Worm (Caenorhabditis elegans) whole organism, mixed stage, embryonic: ENCODE results near the gene srlf-5.

ENCODE experiments used
- M03D4.4 ChIP-seq: sonication (generic microtip); optimal IDR thresholded peaks from 2 replicates; lab custom pipeline; 2017; ENCODE audit warnings: mild to moderate bottlenecking, missing genetic modification characterization, missing compliant biosample characterization
- bed-3 ChIP-seq: fragments of 200-800 bp; sonication (Bioruptor generic); optimal IDR thresholded peaks from 3 replicates; lab custom pipeline; 2018; ENCODE audit warnings: mild to moderate bottlenecking, missing genetic modification characterization, moderate library complexity, missing compliant biosample characterization
- blmp-1 ChIP-seq: fragments of 150-350 bp; optimal IDR thresholded peaks from 2 replicates; lab custom pipeline; 2014; ENCODE audit warnings: missing biosample characterization, missing genetic modification characterization
- ceh-39 ChIP-seq: fragments of 150-350 bp; optimal IDR thresholded peaks from 2 replicates; lab custom pipeline; 2014; ENCODE audit warnings: missing biosample characterization, missing genetic modification characterization
- ceh-43 ChIP-seq: fragments of 200-800 bp; sonication (Bioruptor generic); optimal IDR thresholded peaks from 2 replicates; lab custom pipeline; 2018; ENCODE audit warnings: mild to moderate bottlenecking, missing genetic modification characterization, moderate library complexity, missing compliant biosample characterization
- ceh-83 ChIP-seq: fragments of 200-800 bp; sonication (Bioruptor generic); optimal IDR thresholded peaks from 2 replicates; lab custom pipeline; 2018; ENCODE audit warnings: mild to moderate bottlenecking, missing genetic modification characterization, missing compliant biosample characterization
- ces-1 ChIP-seq: fragments of 150-350 bp; optimal IDR thresholded peaks from 2 replicates; lab custom pipeline; 2014; ENCODE audit warnings: missing biosample characterization, missing genetic modification reagents, missing genetic modification characterization
- cnd-1 ChIP-seq: fragments of 200-800 bp; sonication (Bioruptor generic); optimal IDR thresholded peaks from 2 replicates; lab custom pipeline; 2018; ENCODE audit warnings: mild to moderate bottlenecking, missing genetic modification characterization, missing compliant biosample characterization
- drap-1 ChIP-seq: fragments of 200-800 bp; sonication (Bioruptor generic); optimal IDR thresholded peaks from 3 replicates; lab custom pipeline; 2018; ENCODE audit warnings: mild to moderate bottlenecking, missing genetic modification characterization, missing compliant biosample characterization
- elt-1 ChIP-seq: sonication (generic microtip); optimal IDR thresholded peaks from 2 replicates; lab custom pipeline; 2017; ENCODE audit warnings: missing genetic modification characterization, mild to moderate bottlenecking, missing compliant biosample characterization, antibody characterized with exemption, moderate library complexity, borderline replicate concordance; ENCODE audit not compliant: insufficient read depth
- elt-3 ChIP-seq: fragments of 150-350 bp; optimal IDR thresholded peaks from 2 replicates; lab custom pipeline; 2014; ENCODE audit warnings: missing biosample characterization, missing genetic modification characterization
- flh-1 ChIP-seq: fragments of 200-800 bp; sonication (Bioruptor generic); optimal IDR thresholded peaks from 2 replicates; lab custom pipeline; 2018; ENCODE audit warnings: mild to moderate bottlenecking, missing genetic modification characterization, moderate library complexity, missing compliant biosample characterization
- ham-2 ChIP-seq: fragments of 200-800 bp; sonication (Bioruptor generic); optimal IDR thresholded peaks from 2 replicates; lab custom pipeline; 2018; ENCODE audit warnings: mild to moderate bottlenecking, missing genetic modification characterization, missing compliant biosample characterization
- hlh-1 ChIP-seq: fragments of 150-350 bp; optimal IDR thresholded peaks from 2 replicates; lab custom pipeline; 2014; ENCODE audit warnings: missing biosample characterization, missing genetic modification reagents, missing genetic modification characterization
- lin-13 ChIP-seq: fragments of 150-350 bp; optimal IDR thresholded peaks from 2 replicates; lab custom pipeline; 2014; ENCODE audit warnings: missing biosample characterization, missing genetic modification characterization
- lin-32 ChIP-seq: fragments of 200-800 bp; sonication (Bioruptor generic); optimal IDR thresholded peaks from 2 replicates; lab custom pipeline; 2018; ENCODE audit warnings: mild to moderate bottlenecking, missing genetic modification characterization, missing compliant biosample characterization
- lsy-2 ChIP-seq: fragments of 150-350 bp; optimal IDR thresholded peaks from 2 replicates; lab custom pipeline; 2014; ENCODE audit warnings: missing biosample characterization, missing genetic modification characterization
- mab-5 ChIP-seq: fragments of 150-350 bp; optimal IDR thresholded peaks from 2 replicates; lab custom pipeline; 2014; ENCODE audit warnings: missing biosample characterization, missing genetic modification characterization
- mep-1 ChIP-seq: fragments of 150-350 bp; optimal IDR thresholded peaks from 2 replicates; lab custom pipeline; 2017; ENCODE audit warnings: missing biosample characterization, missing genetic modification reagents, missing genetic modification characterization, inconsistent platforms
- nhr-237 ChIP-seq: fragments of 150-350 bp; optimal IDR thresholded peaks from 2 replicates; lab custom pipeline; 2014; ENCODE audit warnings: missing biosample characterization, missing genetic modification characterization
- nhr-28 ChIP-seq: fragments of 150-350 bp; optimal IDR thresholded peaks from 2 replicates; lab custom pipeline; 2014; ENCODE audit warnings: missing biosample characterization, missing genetic modification characterization
- nhr-76 ChIP-seq: sonication (generic microtip); optimal IDR thresholded peaks from 2 replicates; lab custom pipeline; 2017; ENCODE audit warnings: missing biosample characterization, missing genetic modification characterization
- pha-4 ChIP-seq: fragments of 150-350 bp; optimal IDR thresholded peaks from 2 replicates; lab custom pipeline; 2018; ENCODE audit warnings: missing biosample characterization, missing genetic modification reagents, missing genetic modification characterization
- sem-2 ChIP-seq: fragments of 200-800 bp; sonication (Bioruptor generic); optimal IDR thresholded peaks from 2 replicates; lab custom pipeline; 2018; ENCODE audit warnings: mild to moderate bottlenecking, missing genetic modification characterization, missing compliant biosample characterization
- snpc-4 ChIP-seq: fragments of 150-350 bp; optimal IDR thresholded peaks from 2 replicates; lab custom pipeline; 2014; ENCODE audit warnings: missing biosample characterization, missing genetic modification characterization
- sptf-1 ChIP-seq: sonication (generic microtip); optimal IDR thresholded peaks from 2 replicates; lab custom pipeline; 2017; ENCODE audit warnings: mild to moderate bottlenecking, missing genetic modification characterization, moderate library complexity, missing compliant biosample characterization
- tbx-8 ChIP-seq: fragments of 200-800 bp; sonication (Bioruptor generic); optimal IDR thresholded peaks from 2 replicates; lab custom pipeline; 2018; ENCODE audit warnings: mild to moderate bottlenecking, missing genetic modification characterization, moderate library complexity, missing compliant biosample characterization
- unc-120 ChIP-seq: sonication (generic microtip); optimal IDR thresholded peaks from 2 replicates; lab custom pipeline; 2017; ENCODE audit warnings: missing genetic modification characterization, missing compliant biosample characterization; ENCODE audit not compliant: poor library complexity, severe bottlenecking
- unc-39 ChIP-seq: fragments of 150-350 bp; optimal IDR thresholded peaks from 2 replicates; lab custom pipeline; 2014; ENCODE audit warnings: missing biosample characterization, missing genetic modification characterization
- unc-62 ChIP-seq: fragments of 150-350 bp; optimal IDR thresholded peaks from 2 replicates; lab custom pipeline; 2014; ENCODE audit warnings: missing biosample characterization, missing genetic modification reagents, missing genetic modification characterization
- zip-8 ChIP-seq: fragments of 150-350 bp; optimal IDR thresholded peaks from 2 replicates; lab custom pipeline; 2014; ENCODE audit warnings: missing biosample characterization, missing genetic modification characterization

Gene srlf-5

ce11 chrIV:12957730-12958129 lies 31.2 kb upstream of the srlf-5 start, which contains the start of gene F55G11.6:
TSS of gene F55G11.6 (plus strand) at chrIV:12958030.
- TF ChIP-seq ceh-83 (GFP tag; lab: Kevin White, UChicago) = no peak
- no peak for TF ChIP-seq unc-62 (GFP tag; lab: Kevin White, UChicago)
- TF ChIP-seq nhr-237 (tag; lab: Kevin White, UChicago) = no peak
- TF ChIP-seq mep-1 (tag; lab: Kevin White, UChicago) = no peak
- no peak for TF ChIP-seq tbx-8
- no peak for TF ChIP-seq drap-1 (GFP tag; lab: Kevin White, UChicago)
- no peak for TF ChIP-seq elt-3 (tag; lab: Kevin White, UChicago)
- TF ChIP-seq hlh-1 = no peak
- no peak for TF ChIP-seq nhr-76
- TF ChIP-seq cnd-1 (tag; lab: Kevin White, UChicago) = no peak
- no peak for TF ChIP-seq unc-39
- no peak for TF ChIP-seq ceh-39 (tag; lab: Kevin White, UChicago)
- TF ChIP-seq zip-8 = no peak
- no peak for TF ChIP-seq sptf-1
- TF ChIP-seq ces-1 = no peak

- no peak for TF ChIP-seq sptf-1
Measured at ce11 chrIV:12948470-12948869, 21.9 kb upstream of the srlf-5 start, which contains the start of gene F55G11.10. TSS of gene F55G11.10 (plus strand) at chrIV:12948770.

ce11 chrIV:12946488-12946887 lies 19.9 kb upstream of the srlf-5 start, which contains the start of gene F55G11.1:
TSS of gene F55G11.1 (minus strand) at chrIV:12946588.
- TF ChIP-seq bed-3 = no peak
- no peak for TF ChIP-seq nhr-28 (tag; lab: Kevin White, UChicago)
- no peak for TF ChIP-seq ham-2 (GFP tag; lab: Kevin White, UChicago)
- no peak for TF ChIP-seq ceh-43 (GFP tag; lab: Kevin White, UChicago)
- TF ChIP-seq hlh-1 = no peak

- TF ChIP-seq unc-62 (GFP tag; lab: Kevin White, UChicago) (no peak), lsy-2 (tag; lab: Kevin White, UChicago) (no peak), ceh-43 (GFP tag; lab: Kevin White, UChicago) (no peak), mep-1 (tag; lab: Kevin White, UChicago) (no peak), zip-8 (no peak), flh-1 (no peak), lin-32 (GFP tag; lab: Kevin White, UChicago) (no peak), unc-120 (no peak), ham-2 (GFP tag; lab: Kevin White, UChicago) (no peak), blmp-1 (tag; lab: Kevin White, UChicago) (no peak), lin-13 (tag; lab: Kevin White, UChicago) (no peak)
Measured at ce11 chrIV:12942633-12943032, 16.1 kb upstream of the srlf-5 start, which contains the start of gene dct-19. TSS of gene dct-19 (plus strand) at chrIV:12942933.

ce11 chrIV:12941254-12941653 lies 14.7 kb upstream of the srlf-5 start, which contains the start of gene dod-24:
TSS of gene dod-24 (minus strand) at chrIV:12941354.
- TF ChIP-seq pha-4 (tag; lab: Kevin White, UChicago) (no peak), ceh-39 (tag; lab: Kevin White, UChicago) (no peak), snpc-4 (tag; lab: Kevin White, UChicago) (no peak), lin-32 (GFP tag; lab: Kevin White, UChicago) (no peak), nhr-76 (no peak), mab-5 (no peak), bed-3 (no peak), nhr-28 (tag; lab: Kevin White, UChicago) (no peak), sem-2 (GFP tag; lab: Kevin White, UChicago) (no peak), unc-120 (no peak), ceh-43 (GFP tag; lab: Kevin White, UChicago) (no peak), lsy-2 (tag; lab: Kevin White, UChicago) (no peak), elt-1 (no peak), elt-3 (tag; lab: Kevin White, UChicago) (no peak), cnd-1 (tag; lab: Kevin White, UChicago) (no peak), unc-62 (GFP tag; lab: Kevin White, UChicago) (no peak), M03D4.4 (no peak)
